Worm (Caenorhabditis elegans) whole organism, L3 larva: ENCODE measurements around the gene Y62H9A.5.

Experiments
- ceh-82 ChIP-seq: fragments of 150-350 bp; optimal IDR thresholded peaks from 2 replicates; lab custom pipeline; 2014; ENCODE audit warnings: missing biosample characterization, missing genetic modification characterization
- nhr-28 ChIP-seq: fragments of 150-350 bp; optimal IDR thresholded peaks from 2 replicates; lab custom pipeline; 2014; ENCODE audit warnings: missing biosample characterization, missing genetic modification characterization
- unc-39 ChIP-seq: sonication (generic microtip); optimal IDR thresholded peaks from 4 replicates; lab custom pipeline; 2017; ENCODE audit warnings: missing biosample characterization, missing genetic modification characterization

- no peak for TF ChIP-seq ceh-82 (tag; lab: Kevin White, UChicago)
- TF ChIP-seq unc-39 = no peak
- no peak for TF ChIP-seq nhr-28 (tag; lab: Kevin White, UChicago)
Observed at ce11 chrX:11906626-11907025, 23.9 kb upstream of the Y62H9A.5 start.
